Worm (Caenorhabditis elegans) whole organism, L4 larva: ENCODE measurements around the gene srd-49.

ENCODE experiments used
- F37D6.2 ChIP-seq: sonication (generic microtip); optimal IDR thresholded peaks from 2 replicates; lab custom pipeline; 2016; ENCODE audit warnings: mild to moderate bottlenecking, missing genetic modification characterization, missing compliant biosample characterization
- F44E2.7 ChIP-seq: fragments of 200-800 bp; sonication (Bioruptor generic); IDR thresholded peaks from 2 replicates; pipeline ENCODE4 v2.1.2; 2022; ENCODE audit warnings: missing genetic modification characterization, missing compliant biosample characterization
- F49E8.2 ChIP-seq: sonication (generic microtip); optimal IDR thresholded peaks from 2 replicates; lab custom pipeline; 2016; ENCODE audit warnings: missing compliant biosample characterization, mild to moderate bottlenecking, missing genetic modification characterization, borderline replicate concordance
- T20F7.1 ChIP-seq: fragments of 200-800 bp; sonication (Bioruptor generic); optimal IDR thresholded peaks from 2 replicates; lab custom pipeline; 2018; ENCODE audit warnings: mild to moderate bottlenecking, missing genetic modification characterization, missing compliant biosample characterization
- T26A8.4 ChIP-seq: fragments of 200-800 bp; sonication (Bioruptor generic); IDR thresholded peaks from 2 replicates; pipeline ENCODE4 v1.3.6; 2022; ENCODE audit warnings: missing genetic modification characterization, missing compliant biosample characterization
- aha-1 ChIP-seq: fragments of 150-350 bp; peaks from one replicate; lab custom pipeline; 2014; ENCODE audit warnings: missing biosample characterization, missing genetic modification characterization
- aly-2 ChIP-seq: sonication (generic microtip); optimal IDR thresholded peaks from 2 replicates; lab custom pipeline; 2018; ENCODE audit warnings: missing biosample characterization, missing genetic modification characterization
- attf-4 ChIP-seq: sonication (generic microtip); optimal IDR thresholded peaks from 3 replicates; lab custom pipeline; 2017; ENCODE audit warnings: missing biosample characterization, missing genetic modification characterization
- ceh-32 ChIP-seq: sonication (generic microtip); optimal IDR thresholded peaks from 2 replicates; lab custom pipeline; 2016; ENCODE audit warnings: mild to moderate bottlenecking, missing genetic modification characterization, missing compliant biosample characterization; ENCODE audit not compliant: poor library complexity
- ceh-44 ChIP-seq: fragments of 200-800 bp; sonication (Bioruptor generic); IDR thresholded peaks from 2 replicates; pipeline ENCODE4 v1.3.6; 2022; ENCODE audit warnings: missing genetic modification reagents, missing genetic modification characterization, missing compliant biosample characterization
- ces-1 ChIP-seq: fragments of 150-350 bp; sonication (generic microtip); optimal IDR thresholded peaks from 4 replicates; lab custom pipeline; 2014; ENCODE audit warnings: missing biosample characterization, missing genetic modification reagents, missing genetic modification characterization
- daf-16 ChIP-seq, 3 experiments: sonication (generic microtip); optimal IDR thresholded peaks; 2 replicates each; lab custom pipeline; 2016 to 2017; ENCODE audit warnings: missing genetic modification characterization in 3 of 3, missing genetic modification reagents in 3 of 3, mild to moderate bottlenecking in 2 of 3, missing compliant biosample characterization in 2 of 3, missing biosample characterization in 1 of 3, moderate library complexity in 1 of 3
- daf-19 ChIP-seq: fragments of 200-800 bp; sonication (Bioruptor generic); conservative IDR thresholded peaks from 2 replicates; pipeline ENCODE4 v1.3.6; 2022; ENCODE audit warnings: missing genetic modification characterization, missing compliant biosample characterization
- dmd-6 ChIP-seq: fragments of 200-800 bp; sonication (Bioruptor generic); IDR thresholded peaks from 2 replicates; pipeline ENCODE4 v1.3.6; 2022; ENCODE audit warnings: missing genetic modification reagents, missing genetic modification characterization, missing compliant biosample characterization
- dmd-9 ChIP-seq: fragments of 200-800 bp; sonication (Bioruptor generic); IDR thresholded peaks from 2 replicates; pipeline ENCODE4 v1.3.6; 2022; ENCODE audit warnings: missing genetic modification reagents, missing genetic modification characterization, missing compliant biosample characterization
- dpl-1 ChIP-seq: fragments of 150-350 bp; optimal IDR thresholded peaks from 2 replicates; lab custom pipeline; 2014; ENCODE audit warnings: missing biosample characterization, missing genetic modification reagents, missing genetic modification characterization
- duxl-1 ChIP-seq: sonication (generic microtip); optimal IDR thresholded peaks from 2 replicates; lab custom pipeline; 2016; ENCODE audit warnings: mild to moderate bottlenecking, missing genetic modification characterization, moderate library complexity, missing compliant biosample characterization; ENCODE audit not compliant: poor library complexity
- egl-27 ChIP-seq: sonication (generic microtip); optimal IDR thresholded peaks from 3 replicates; lab custom pipeline; 2017; ENCODE audit warnings: missing biosample characterization, missing genetic modification reagents, missing genetic modification characterization
- fos-1 ChIP-seq: fragments of 150-350 bp; optimal IDR thresholded peaks from 2 replicates; lab custom pipeline; 2014; ENCODE audit warnings: missing biosample characterization, missing genetic modification characterization
- hmg-1.1 ChIP-seq: fragments of 200-800 bp; sonication (Bioruptor generic); IDR thresholded peaks from 2 replicates; pipeline ENCODE4 v1.3.6; 2022; ENCODE audit warnings: missing genetic modification reagents, missing genetic modification characterization, missing compliant biosample characterization
- jun-1 ChIP-seq: fragments of 150-350 bp; optimal IDR thresholded peaks from 2 replicates; lab custom pipeline; 2014; ENCODE audit warnings: missing biosample characterization, missing genetic modification reagents, missing genetic modification characterization
- lin-1 ChIP-seq: fragments of 200-800 bp; sonication (Bioruptor generic); IDR thresholded peaks from 2 replicates; pipeline ENCODE4 v1.3.6; 2022; ENCODE audit warnings: missing genetic modification reagents, missing genetic modification characterization, missing compliant biosample characterization
- lin-13 ChIP-seq: fragments of 150-350 bp; optimal IDR thresholded peaks from 2 replicates; lab custom pipeline; 2014; ENCODE audit warnings: missing biosample characterization, missing genetic modification reagents, missing genetic modification characterization
- lin-39 ChIP-seq: fragments of 150-350 bp; optimal IDR thresholded peaks from 2 replicates; lab custom pipeline; 2014; ENCODE audit warnings: missing biosample characterization, missing genetic modification reagents, missing genetic modification characterization
- lir-3 ChIP-seq: sonication (generic microtip); optimal IDR thresholded peaks from 2 replicates; lab custom pipeline; 2016; ENCODE audit warnings: mild to moderate bottlenecking, missing genetic modification characterization, missing compliant biosample characterization
- lsy-2 ChIP-seq, 2 experiments: fragments of 150-350 bp in 1 of 2; sonication (generic microtip) in 1 of 2; optimal IDR thresholded peaks; 2 replicates each; lab custom pipeline; 2014 to 2017; ENCODE audit warnings: missing biosample characterization in 2 of 2, missing genetic modification characterization in 2 of 2
- madf-9 ChIP-seq: fragments of 200-800 bp; sonication (Bioruptor generic); conservative IDR thresholded peaks from 2 replicates; pipeline ENCODE4 v1.3.6; 2022; ENCODE audit warnings: missing genetic modification reagents, missing genetic modification characterization, missing compliant biosample characterization
- mdl-1 ChIP-seq, 2 experiments: fragments of 150-350 bp in 1 of 2; sonication (generic microtip) in 1 of 2; optimal IDR thresholded peaks; 2 replicates each; lab custom pipeline; 2014 to 2017; ENCODE audit warnings: missing biosample characterization in 2 of 2, missing genetic modification characterization in 2 of 2
- nhr-10 ChIP-seq: fragments of 150-350 bp; optimal IDR thresholded peaks from 2 replicates; lab custom pipeline; 2014; ENCODE audit warnings: missing biosample characterization, missing genetic modification characterization
- nhr-102 ChIP-seq: sonication (generic microtip); optimal IDR thresholded peaks from 2 replicates; lab custom pipeline; 2016; ENCODE audit warnings: mild to moderate bottlenecking, missing genetic modification characterization, moderate library complexity, missing compliant biosample characterization
- nhr-111 ChIP-seq: fragments of 200-800 bp; sonication (Bioruptor generic); optimal IDR thresholded peaks from 2 replicates; lab custom pipeline; 2018; ENCODE audit warnings: mild to moderate bottlenecking, missing genetic modification characterization, missing compliant biosample characterization
- nhr-41 ChIP-seq: fragments of 200-800 bp; sonication (Bioruptor generic); IDR thresholded peaks from 2 replicates; pipeline ENCODE4 v1.3.6; 2022; ENCODE audit warnings: missing genetic modification reagents, missing genetic modification characterization, missing compliant biosample characterization
- nhr-48 ChIP-seq: sonication (generic microtip); optimal IDR thresholded peaks from 2 replicates; lab custom pipeline; 2016; ENCODE audit warnings: mild to moderate bottlenecking, missing genetic modification characterization, missing compliant biosample characterization
- nhr-6 ChIP-seq: fragments of 150-350 bp; optimal IDR thresholded peaks from 2 replicates; lab custom pipeline; 2014; ENCODE audit warnings: missing biosample characterization, missing genetic modification characterization
- nhr-76 ChIP-seq: fragments of 150-350 bp; optimal IDR thresholded peaks from 2 replicates; lab custom pipeline; 2014; ENCODE audit warnings: missing biosample characterization, missing genetic modification characterization
- nhr-77 ChIP-seq: fragments of 150-350 bp; optimal IDR thresholded peaks from 2 replicates; lab custom pipeline; 2014; ENCODE audit warnings: missing biosample characterization, missing genetic modification characterization
- php-3 ChIP-seq: fragments of 200-800 bp; sonication (Bioruptor generic); IDR thresholded peaks from 2 replicates; pipeline ENCODE4 v1.3.6; 2022; ENCODE audit warnings: missing genetic modification reagents, missing genetic modification characterization, missing compliant biosample characterization
- pqm-1 ChIP-seq: sonication (generic microtip); optimal IDR thresholded peaks from 2 replicates; lab custom pipeline; 2017; ENCODE audit warnings: missing biosample characterization, missing genetic modification characterization
- set-16 ChIP-seq: fragments of 200-800 bp; sonication (Bioruptor generic); IDR thresholded peaks from 2 replicates; pipeline ENCODE4 v1.3.6; 2022; ENCODE audit warnings: missing genetic modification reagents, missing genetic modification characterization, missing compliant biosample characterization
- tag-97 ChIP-seq: fragments of 200-800 bp; sonication (Bioruptor generic); IDR thresholded peaks from 2 replicates; pipeline ENCODE4 v1.3.6; 2022; ENCODE audit warnings: missing genetic modification characterization, missing compliant biosample characterization
- tra-1 ChIP-seq: fragments of 200-800 bp; sonication (Bioruptor generic); IDR thresholded peaks from 2 replicates; pipeline ENCODE4 v1.3.6; 2022; ENCODE audit warnings: missing genetic modification reagents, missing genetic modification characterization, missing compliant biosample characterization
- unc-130 ChIP-seq: sonication (generic microtip); optimal IDR thresholded peaks from 2 replicates; lab custom pipeline; 2016; ENCODE audit warnings: missing genetic modification reagents, missing genetic modification characterization, missing compliant biosample characterization
- vab-7 ChIP-seq: fragments of 200-800 bp; sonication (Bioruptor generic); IDR thresholded peaks from 2 replicates; pipeline ENCODE4 v1.3.6; 2022; ENCODE audit warnings: missing genetic modification reagents, missing genetic modification characterization, missing compliant biosample characterization
- zfp-2 ChIP-seq: sonication (generic microtip); optimal IDR thresholded peaks from 2 replicates; lab custom pipeline; 2016; ENCODE audit warnings: mild to moderate bottlenecking, missing genetic modification characterization, missing compliant biosample characterization
- zfp-3 ChIP-seq: fragments of 200-800 bp; sonication (Bioruptor generic); conservative IDR thresholded peaks from 2 replicates; pipeline ENCODE4 v1.3.6; 2022; ENCODE audit warnings: missing genetic modification reagents, missing genetic modification characterization, missing compliant biosample characterization

Gene srd-49

ce11 chrV:10083999-10084468, 10.4 kb upstream of the srd-49 start, which contains the start of gene nhr-12 (continued):
- no peak for TF ChIP-seq lin-1 (GFP tag; lab: Robert Waterston, UW)

DNA sequence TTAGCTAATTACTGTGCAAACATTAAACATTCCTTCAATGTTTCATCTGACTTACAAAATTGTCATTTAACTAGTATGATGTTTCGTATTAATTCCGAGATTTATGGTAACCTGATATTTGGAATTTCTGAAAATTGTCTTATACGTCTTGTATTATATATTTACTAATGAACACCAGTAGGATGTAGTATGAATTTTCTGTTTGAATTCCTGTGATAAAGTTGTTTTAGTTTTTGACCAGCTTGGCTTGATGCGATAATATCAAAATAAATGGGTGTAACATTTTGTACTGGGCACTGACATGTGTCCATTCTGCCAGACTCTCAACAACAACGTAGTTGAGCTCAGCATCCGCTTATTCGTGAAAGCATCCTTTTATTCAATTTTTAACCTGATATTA, 9.6 kb upstream of the srd-49 start, which contains the start of gene R04B5.6:
Gene R04B5.6 (plus strand): TSS at position 301 of the 400 bp plus-strand sequence.
- TF ChIP-seq lin-39 (tag; lab: Kevin White, UChicago) (no peak), nhr-77 (tag; lab: Kevin White, UChicago) (no peak)

- TF ChIP-seq nhr-102 (tag; lab: Kevin White, UChicago) (no peak), daf-16 (GFP tag; optimal IDR thresholded peaks at IDR 0.05; lab: Kevin White, UChicago) (peak in 1 of 2 experiments; percentile 72), daf-16 (tag; optimal IDR thresholded peaks at IDR 0.05; lab: Kevin White, UChicago) (no peak)
- TF ChIP-seq, all 104 proteins: peak for 1
Observed at ce11 chrV:10086141-10086540, 8.3 kb upstream of the srd-49 start.

DNA sequence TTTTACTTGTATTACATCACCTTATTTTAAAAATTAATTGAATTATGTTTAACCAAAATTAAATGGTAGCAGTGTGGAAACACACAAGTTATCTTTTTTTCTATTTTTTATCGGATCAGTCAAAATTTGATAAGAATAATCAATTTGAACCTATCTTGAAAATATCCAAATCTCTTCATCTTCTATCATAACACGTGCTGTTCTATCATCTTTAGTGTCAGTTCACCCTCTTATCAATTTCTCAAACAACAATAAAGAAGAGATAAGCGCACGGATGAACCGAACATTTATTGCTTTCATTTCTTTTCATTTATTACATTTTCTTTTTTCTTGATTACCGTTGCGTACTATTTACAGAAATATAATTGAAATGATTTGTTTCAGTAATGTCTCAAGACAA, 7.4 kb upstream of the srd-49 start, which contains the start of gene R04B5.5:
Gene R04B5.5 (plus strand): TSS at position 378 of the 400 bp plus-strand sequence.
- TF ChIP-seq F49E8.2 (tag; lab: Kevin White, UChicago) (no peak), nhr-111 (GFP tag; lab: Kevin White, UChicago) (no peak), zfp-2 (tag; lab: Kevin White, UChicago) (no peak), unc-130 (no peak), lin-39 (tag; lab: Kevin White, UChicago) (no peak), lir-3 (tag; lab: Kevin White, UChicago) (no peak), php-3 (GFP tag; lab: Robert Waterston, UW) (peak; percentile 89), egl-27 (no peak), vab-7 (GFP tag; lab: Robert Waterston, UW) (no peak), dmd-9 (GFP tag; lab: Robert Waterston, UW) (no peak), F44E2.7 (no peak), dpl-1 (GFP tag; lab: Kevin White, UChicago) (no peak), nhr-48 (peak; percentile 49), nhr-10 (tag; lab: Kevin White, UChicago) (peak; percentile 85), mdl-1 (tag; optimal IDR thresholded peaks at IDR 0.05; lab: Kevin White, UChicago) (peak in 1 of 2 experiments; percentile 85), nhr-6 (tag; lab: Kevin White, UChicago) (peak; percentile 2), tra-1 (GFP tag; lab: Robert Waterston, UW) (0 out of 2 replicates have a peak, but pooled peaks have one; percentile 46), ces-1 (GFP tag; lab: Kevin White, UChicago) (no peak), pqm-1 (tag; lab: Kevin White, UChicago) (peak; percentile 37), T26A8.4 (GFP tag; lab: Robert Waterston, UW) (no peak), zfp-3 (no peak), lin-13 (no peak), attf-4 (tag; lab: Kevin White, UChicago) (no peak), nhr-41 (no peak), dmd-6 (GFP tag; lab: Robert Waterston, UW) (peak; percentile 67), aha-1 (tag; lab: Kevin White, UChicago) (no peak), nhr-76 (no peak), jun-1 (no peak), T20F7.1 (GFP tag; lab: Kevin White, UChicago) (peak; percentile 8), daf-19 (GFP tag; lab: Robert Waterston, UW) (no peak), fos-1 (tag; lab: Kevin White, UChicago) (no peak), duxl-1 (tag; lab: Kevin White, UChicago) (no peak), ceh-44 (GFP tag; lab: Robert Waterston, UW) (no peak), aly-2 (no peak), set-16 (no peak), ceh-32 (no peak), lsy-2 (tag; optimal IDR thresholded peaks at IDR 0.05; lab: Kevin White, UChicago) (peak in 1 of 2 experiments; percentile 33), F37D6.2 (tag; lab: Kevin White, UChicago) (no peak), tag-97 (no peak), lin-1 (GFP tag; lab: Robert Waterston, UW) (no peak), madf-9 (no peak), hmg-1.1 (GFP tag; lab: Robert Waterston, UW) (no peak)
